Worm (Caenorhabditis elegans) whole organism, mixed stage, embryonic: ENCODE measurements around the gene hacl-1.

Source experiments
- M03D4.4 ChIP-seq: sonication (generic microtip); optimal IDR thresholded peaks from 2 replicates; lab custom pipeline; 2017; ENCODE audit warnings: mild to moderate bottlenecking, missing genetic modification characterization, missing compliant biosample characterization
- ceh-83 ChIP-seq: fragments of 200-800 bp; sonication (Bioruptor generic); optimal IDR thresholded peaks from 2 replicates; lab custom pipeline; 2018; ENCODE audit warnings: mild to moderate bottlenecking, missing genetic modification characterization, missing compliant biosample characterization
- elt-1 ChIP-seq: sonication (generic microtip); optimal IDR thresholded peaks from 2 replicates; lab custom pipeline; 2017; ENCODE audit warnings: missing genetic modification characterization, mild to moderate bottlenecking, missing compliant biosample characterization, antibody characterized with exemption, moderate library complexity, borderline replicate concordance; ENCODE audit not compliant: insufficient read depth
- lin-13 ChIP-seq: fragments of 150-350 bp; optimal IDR thresholded peaks from 2 replicates; lab custom pipeline; 2014; ENCODE audit warnings: missing biosample characterization, missing genetic modification characterization
- lin-32 ChIP-seq: fragments of 200-800 bp; sonication (Bioruptor generic); optimal IDR thresholded peaks from 2 replicates; lab custom pipeline; 2018; ENCODE audit warnings: mild to moderate bottlenecking, missing genetic modification characterization, missing compliant biosample characterization
- nhr-12 ChIP-seq: fragments of 150-350 bp; optimal IDR thresholded peaks from 2 replicates; lab custom pipeline; 2014; ENCODE audit warnings: missing biosample characterization, missing genetic modification characterization
- nhr-237 ChIP-seq: fragments of 150-350 bp; optimal IDR thresholded peaks from 2 replicates; lab custom pipeline; 2014; ENCODE audit warnings: missing biosample characterization, missing genetic modification characterization
- nhr-28 ChIP-seq: fragments of 150-350 bp; optimal IDR thresholded peaks from 2 replicates; lab custom pipeline; 2014; ENCODE audit warnings: missing biosample characterization, missing genetic modification characterization
- nhr-76 ChIP-seq: sonication (generic microtip); optimal IDR thresholded peaks from 2 replicates; lab custom pipeline; 2017; ENCODE audit warnings: missing biosample characterization, missing genetic modification characterization
- pha-4 ChIP-seq: fragments of 150-350 bp; optimal IDR thresholded peaks from 2 replicates; lab custom pipeline; 2018; ENCODE audit warnings: missing biosample characterization, missing genetic modification reagents, missing genetic modification characterization
- snpc-4 ChIP-seq: fragments of 150-350 bp; optimal IDR thresholded peaks from 2 replicates; lab custom pipeline; 2014; ENCODE audit warnings: missing biosample characterization, missing genetic modification characterization
- unc-62 ChIP-seq: fragments of 150-350 bp; optimal IDR thresholded peaks from 2 replicates; lab custom pipeline; 2014; ENCODE audit warnings: missing biosample characterization, missing genetic modification reagents, missing genetic modification characterization
- ztf-11 ChIP-seq: fragments of 150-350 bp; optimal IDR thresholded peaks from 2 replicates; lab custom pipeline; 2014; ENCODE audit warnings: missing biosample characterization, missing genetic modification characterization

ce11 chrII:11451738-11452137, 41.0 kb downstream of the hacl-1 start:
- TF ChIP-seq elt-1 (tag; lab: Kevin White, UChicago) (no peak), snpc-4 (tag; lab: Kevin White, UChicago) (no peak), unc-62 (GFP tag; lab: Kevin White, UChicago) (no peak), nhr-76 (tag; lab: Kevin White, UChicago) (no peak), ztf-11 (tag; lab: Kevin White, UChicago) (no peak), pha-4 (tag; lab: Kevin White, UChicago) (no peak), nhr-28 (tag; lab: Kevin White, UChicago) (no peak), nhr-12 (tag; lab: Kevin White, UChicago) (no peak), lin-13 (no peak), ceh-83 (GFP tag; lab: Kevin White, UChicago) (no peak), lin-32 (GFP tag; lab: Kevin White, UChicago) (no peak), nhr-237 (tag; lab: Kevin White, UChicago) (no peak), M03D4.4 (tag; lab: Kevin White, UChicago) (no peak)
